Worm (Caenorhabditis elegans) whole organism, mixed stage, embryonic: ENCODE data around the gene tag-196.

Experiments used
- ceh-83 ChIP-seq: fragments of 200-800 bp; sonication (Bioruptor generic); optimal IDR thresholded peaks from 2 replicates; lab custom pipeline; 2018; ENCODE audit warnings: mild to moderate bottlenecking, missing genetic modification characterization, missing compliant biosample characterization
- ces-1 ChIP-seq: fragments of 150-350 bp; optimal IDR thresholded peaks from 2 replicates; lab custom pipeline; 2014; ENCODE audit warnings: missing biosample characterization, missing genetic modification reagents, missing genetic modification characterization
- cnd-1 ChIP-seq: fragments of 200-800 bp; sonication (Bioruptor generic); optimal IDR thresholded peaks from 2 replicates; lab custom pipeline; 2018; ENCODE audit warnings: mild to moderate bottlenecking, missing genetic modification characterization, missing compliant biosample characterization
- elt-3 ChIP-seq: fragments of 150-350 bp; optimal IDR thresholded peaks from 2 replicates; lab custom pipeline; 2014; ENCODE audit warnings: missing biosample characterization, missing genetic modification characterization
- flh-1 ChIP-seq: fragments of 200-800 bp; sonication (Bioruptor generic); optimal IDR thresholded peaks from 2 replicates; lab custom pipeline; 2018; ENCODE audit warnings: mild to moderate bottlenecking, missing genetic modification characterization, moderate library complexity, missing compliant biosample characterization
- lin-13 ChIP-seq: fragments of 150-350 bp; optimal IDR thresholded peaks from 2 replicates; lab custom pipeline; 2014; ENCODE audit warnings: missing biosample characterization, missing genetic modification characterization
- lsy-2 ChIP-seq: fragments of 150-350 bp; optimal IDR thresholded peaks from 2 replicates; lab custom pipeline; 2014; ENCODE audit warnings: missing biosample characterization, missing genetic modification characterization
- nhr-2 ChIP-seq: fragments of 150-350 bp; optimal IDR thresholded peaks from 2 replicates; lab custom pipeline; 2014; ENCODE audit warnings: missing biosample characterization, missing genetic modification characterization
- nhr-237 ChIP-seq: fragments of 150-350 bp; optimal IDR thresholded peaks from 2 replicates; lab custom pipeline; 2014; ENCODE audit warnings: missing biosample characterization, missing genetic modification characterization
- snpc-4 ChIP-seq: fragments of 150-350 bp; optimal IDR thresholded peaks from 2 replicates; lab custom pipeline; 2014; ENCODE audit warnings: missing biosample characterization, missing genetic modification characterization
- unc-39 ChIP-seq: fragments of 150-350 bp; optimal IDR thresholded peaks from 2 replicates; lab custom pipeline; 2014; ENCODE audit warnings: missing biosample characterization, missing genetic modification characterization
- unc-62 ChIP-seq: fragments of 150-350 bp; optimal IDR thresholded peaks from 2 replicates; lab custom pipeline; 2014; ENCODE audit warnings: missing biosample characterization, missing genetic modification reagents, missing genetic modification characterization

DNA sequence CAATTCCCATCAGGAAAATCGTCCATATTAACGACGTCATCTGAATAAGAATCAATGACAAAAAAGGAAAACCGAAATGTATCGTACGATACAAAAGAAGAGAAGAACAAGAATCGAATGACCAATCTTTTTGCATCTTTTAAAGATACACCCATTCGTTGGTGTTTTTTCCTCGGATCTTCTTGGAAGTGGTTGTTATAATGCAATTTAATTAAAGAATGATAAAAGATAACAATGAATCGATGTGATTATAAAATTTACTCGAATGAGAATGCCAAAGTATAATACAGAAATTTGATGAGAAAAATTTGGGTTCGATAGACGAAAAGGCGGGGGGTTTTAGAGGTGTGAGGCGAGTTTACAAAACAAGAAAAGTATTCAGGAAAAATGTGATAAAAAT, 34.3 kb downstream of the tag-196 start, which contains the start of gene F41E6.12:
- no peak for TF ChIP-seq snpc-4 (tag; lab: Kevin White, UChicago)
- TF ChIP-seq cnd-1 (tag; lab: Kevin White, UChicago) = no peak
- no peak for TF ChIP-seq unc-62
- TF ChIP-seq ceh-83 (GFP tag; lab: Kevin White, UChicago) = no peak
- TF ChIP-seq elt-3 (tag; lab: Kevin White, UChicago) = no peak
- no peak for TF ChIP-seq lsy-2
- TF ChIP-seq lin-13 (tag; lab: Kevin White, UChicago) = no peak
- no peak for TF ChIP-seq unc-39
- TF ChIP-seq nhr-237 (tag; lab: Kevin White, UChicago) = no peak
- no peak for TF ChIP-seq nhr-2 (tag; lab: Kevin White, UChicago)
- TF ChIP-seq ces-1 (GFP tag; lab: Kevin White, UChicago) = no peak
- TF ChIP-seq flh-1 = no peak
